Worm (Caenorhabditis elegans): ENCODE results near the gene srh-115.

DNA sequence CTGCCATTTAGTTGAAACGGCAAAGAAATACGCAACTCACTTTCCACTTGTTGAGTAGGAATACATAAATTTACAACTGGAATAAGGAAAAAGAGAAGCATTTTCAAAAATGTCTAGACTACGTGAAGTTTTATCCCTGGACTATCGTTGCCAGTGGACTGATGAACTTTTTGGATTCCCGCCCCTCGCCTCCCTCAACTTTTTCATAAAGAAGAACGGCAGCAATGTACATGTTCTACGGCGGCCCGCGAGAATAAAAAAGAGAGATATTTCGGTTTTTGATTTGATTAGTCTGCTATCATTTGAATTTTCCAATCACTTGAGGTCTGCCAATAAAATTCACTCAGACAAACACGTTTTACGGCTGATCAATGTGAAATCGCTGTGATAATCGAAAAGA, 6.6 kb upstream of the srh-115 start, which contains the start of gene clec-243:
- TF ChIP-seq zag-1 (tag; optimal IDR thresholded peaks at IDR 0.05) (no peak), fkh-2 (tag; optimal IDR thresholded peaks at IDR 0.05) (no peak)

All from whole organism, L3 larva.